Fruit fly (Drosophila melanogaster) whole organism, embryonic: Measurements from ENCODE around the gene Lst8.

ENCODE experiments used
- Antp ChIP-seq: fragments of 200-800 bp; sonication (Bioruptor generic); optimal IDR thresholded peaks from 3 replicates; lab custom pipeline; 2016; ENCODE audit warnings: missing biosample characterization, missing genetic modification characterization
- Asciz ChIP-seq: fragments of 200-800 bp; sonication (Bioruptor generic); optimal IDR thresholded peaks from 2 replicates; lab custom pipeline; 2017; ENCODE audit warnings: missing biosample characterization, mild to moderate bottlenecking, missing genetic modification characterization, missing genetic modification reagents
- CG10979 ChIP-seq: fragments of 200-800 bp; sonication (Bioruptor generic); optimal IDR thresholded peaks from 2 replicates; lab custom pipeline; 2018; ENCODE audit warnings: missing biosample characterization, mild to moderate bottlenecking, missing genetic modification characterization, moderate library complexity
- CG12769 ChIP-seq: fragments of 200-800 bp; sonication (Bioruptor generic); optimal IDR thresholded peaks from 2 replicates; lab custom pipeline; 2019; ENCODE audit warnings: missing biosample characterization, mild to moderate bottlenecking, missing genetic modification characterization, moderate library complexity
- CG13775 ChIP-seq: fragments of 200-800 bp; sonication (Bioruptor generic); optimal IDR thresholded peaks from 3 replicates; lab custom pipeline; 2017; ENCODE audit warnings: missing biosample characterization, mild to moderate bottlenecking, missing genetic modification characterization
- CG13894 ChIP-seq: fragments of 200-800 bp; sonication (Bioruptor generic); optimal IDR thresholded peaks from 3 replicates; lab custom pipeline; 2018; ENCODE audit warnings: missing biosample characterization, mild to moderate bottlenecking, missing genetic modification characterization, moderate library complexity
- CG17385 ChIP-seq: fragments of 200-800 bp; sonication (Bioruptor generic); optimal IDR thresholded peaks from 3 replicates; lab custom pipeline; 2018; ENCODE audit warnings: missing biosample characterization, mild to moderate bottlenecking, missing genetic modification characterization
- CG17802 ChIP-seq: fragments of 200-800 bp; sonication (Bioruptor generic); optimal IDR thresholded peaks from 2 replicates; lab custom pipeline; 2018; ENCODE audit warnings: missing biosample characterization, mild to moderate bottlenecking, missing genetic modification characterization, moderate library complexity
- CG18262 ChIP-seq: fragments of 200-800 bp; optimal IDR thresholded peaks from 3 replicates; lab custom pipeline; 2019; ENCODE audit warnings: missing biosample characterization, mild to moderate bottlenecking, missing genetic modification characterization, moderate library complexity
- CG18599 ChIP-seq: fragments of 200-800 bp; sonication (Bioruptor generic); optimal IDR thresholded peaks from 3 replicates; lab custom pipeline; 2017; ENCODE audit warnings: missing biosample characterization, missing genetic modification characterization, mild to moderate bottlenecking, moderate library complexity, missing genetic modification reagents
- CG2116 ChIP-seq: fragments of 200-800 bp; sonication (Bioruptor generic); optimal IDR thresholded peaks from 3 replicates; lab custom pipeline; 2018; ENCODE audit warnings: missing biosample characterization, mild to moderate bottlenecking, missing genetic modification characterization
- CG2678 ChIP-seq: fragments of 200-800 bp; sonication (Bioruptor generic); optimal IDR thresholded peaks from 3 replicates; lab custom pipeline; 2019; ENCODE audit warnings: missing biosample characterization, mild to moderate bottlenecking, missing genetic modification characterization, moderate library complexity
- CG30020 ChIP-seq: fragments of 200-800 bp; optimal IDR thresholded peaks from 2 replicates; lab custom pipeline; 2019; ENCODE audit warnings: missing biosample characterization, mild to moderate bottlenecking, missing genetic modification characterization, moderate library complexity
- CG31388 ChIP-seq: fragments of 200-800 bp; sonication (Bioruptor generic); optimal IDR thresholded peaks from 2 replicates; lab custom pipeline; 2016; ENCODE audit warnings: missing biosample characterization, missing genetic modification characterization
- CG33557 ChIP-seq: fragments of 200-800 bp; sonication (Bioruptor generic); optimal IDR thresholded peaks from 2 replicates; lab custom pipeline; 2019; ENCODE audit warnings: missing biosample characterization, mild to moderate bottlenecking, missing genetic modification characterization, moderate library complexity
- CG6683 ChIP-seq: fragments of 200-800 bp; sonication (Bioruptor generic); optimal IDR thresholded peaks from 2 replicates; lab custom pipeline; 2017; ENCODE audit warnings: missing biosample characterization, mild to moderate bottlenecking, missing genetic modification characterization, missing genetic modification reagents
- CG7271 ChIP-seq: fragments of 200-800 bp; sonication (Bioruptor generic); optimal IDR thresholded peaks from 2 replicates; lab custom pipeline; 2018; ENCODE audit warnings: missing biosample characterization, mild to moderate bottlenecking, missing genetic modification characterization, moderate library complexity
- CG8089 ChIP-seq: fragments of 200-800 bp; sonication (Bioruptor generic); optimal IDR thresholded peaks from 3 replicates; lab custom pipeline; 2016; ENCODE audit warnings: missing biosample characterization, missing genetic modification characterization
- CG8765 ChIP-seq: fragments of 200-800 bp; sonication (Bioruptor generic); IDR thresholded peaks from 2 replicates; pipeline ENCODE4 v1.3.6; 2022; ENCODE audit warnings: missing biosample characterization, missing genetic modification characterization
- Dbx ChIP-seq: fragments of 200-800 bp; sonication (Bioruptor generic); IDR thresholded peaks from 3 replicates; pipeline ENCODE4 v1.3.6; 2022; ENCODE audit warnings: missing biosample characterization, missing genetic modification characterization
- Dip3 ChIP-seq: fragments of 200-800 bp; sonication (Bioruptor generic); optimal IDR thresholded peaks from 3 replicates; lab custom pipeline; 2016; ENCODE audit warnings: missing biosample characterization, missing genetic modification characterization
- HmgZ ChIP-seq: fragments of 200-800 bp; sonication (Bioruptor generic); optimal IDR thresholded peaks from 2 replicates; lab custom pipeline; 2018; ENCODE audit warnings: missing biosample characterization, mild to moderate bottlenecking, missing genetic modification characterization
- Hr78 ChIP-seq, 2 experiments: fragments of 200-800 bp in 1 of 2; fragments of >200 bp in 1 of 2; sonication (Bioruptor generic) in 1 of 2; optimal IDR thresholded peaks; 2 replicates each; lab custom pipeline; 2017 to 2019; ENCODE audit warnings: missing biosample characterization in 2 of 2, missing genetic modification characterization in 2 of 2, mild to moderate bottlenecking in 1 of 2, moderate library complexity in 1 of 2
- Lhr ChIP-seq: fragments of 200-800 bp; sonication (Bioruptor generic); optimal IDR thresholded peaks from 3 replicates; lab custom pipeline; 2017; ENCODE audit warnings: mild to moderate bottlenecking, missing biosample characterization, missing genetic modification reagents, missing genetic modification characterization
- MBD-R2 ChIP-seq: fragments of 200-800 bp; sonication (Bioruptor generic); IDR thresholded peaks from 2 replicates; pipeline ENCODE4 v1.3.6; 2022; ENCODE audit warnings: missing biosample characterization, missing genetic modification characterization
- Med ChIP-seq: fragments of 200-800 bp; sonication (Bioruptor generic); peaks from one replicate; lab custom pipeline; 2016; ENCODE audit warnings: missing biosample characterization, missing genetic modification characterization, mild to moderate bottlenecking, inconsistent platforms, moderate library complexity
- NC2β ChIP-seq: fragments of 200-800 bp; sonication (Bioruptor generic); optimal IDR thresholded peaks from 2 replicates; lab custom pipeline; 2016; ENCODE audit warnings: missing biosample characterization, missing genetic modification characterization
- Nf-YC ChIP-seq: fragments of 200-800 bp; optimal IDR thresholded peaks from 3 replicates; lab custom pipeline; 2019; ENCODE audit warnings: missing biosample characterization, mild to moderate bottlenecking, missing genetic modification characterization, moderate library complexity
- Ptx1 ChIP-seq: fragments of 200-800 bp; sonication (Bioruptor generic); IDR thresholded peaks from 2 replicates; pipeline ENCODE4 v1.3.6; 2022; ENCODE audit warnings: missing biosample characterization, missing genetic modification characterization
- Spps ChIP-seq: fragments of 200-800 bp; sonication (Bioruptor generic); optimal IDR thresholded peaks from 2 replicates; lab custom pipeline; 2018; ENCODE audit warnings: missing biosample characterization, mild to moderate bottlenecking, missing genetic modification characterization
- Xrp1 ChIP-seq: fragments of 200-800 bp; sonication (Bioruptor generic); IDR thresholded peaks from 2 replicates; pipeline ENCODE4 v1.3.6; 2022; ENCODE audit warnings: missing biosample characterization, missing genetic modification characterization
- bcd ChIP-seq: fragments of 200-800 bp; sonication (Bioruptor generic); optimal IDR thresholded peaks from 2 replicates; lab custom pipeline; 2017; ENCODE audit warnings: missing biosample characterization, mild to moderate bottlenecking, missing genetic modification characterization
- btn ChIP-seq: fragments of 200-800 bp; sonication (Bioruptor generic); optimal IDR thresholded peaks from 2 replicates; lab custom pipeline; 2016; ENCODE audit warnings: missing biosample characterization, missing genetic modification characterization
- cas ChIP-seq: fragments of 200-800 bp; sonication (Bioruptor generic); IDR thresholded peaks from 2 replicates; pipeline ENCODE4 v1.3.6; 2022; ENCODE audit warnings: missing biosample characterization, missing genetic modification characterization
- chm ChIP-seq: fragments of 200-800 bp; sonication (Bioruptor generic); IDR thresholded peaks from 2 replicates; pipeline ENCODE4 v1.3.6; 2022; ENCODE audit warnings: missing biosample characterization, missing genetic modification characterization
- da ChIP-seq: fragments of 200-800 bp; sonication (Bioruptor generic); optimal IDR thresholded peaks from 2 replicates; lab custom pipeline; 2016; ENCODE audit warnings: missing biosample characterization, missing genetic modification characterization
- ftz-f1 ChIP-seq: fragments of 200-800 bp; sonication (Bioruptor generic); optimal IDR thresholded peaks from 2 replicates; lab custom pipeline; 2016; ENCODE audit warnings: missing biosample characterization, missing genetic modification characterization
- gce ChIP-seq: fragments of 200-800 bp; sonication (Bioruptor generic); IDR thresholded peaks from 3 replicates; pipeline ENCODE4 v1.3.6; 2022; ENCODE audit warnings: missing biosample characterization, missing genetic modification characterization
- lbe ChIP-seq: fragments of 200-800 bp; sonication (Bioruptor generic); optimal IDR thresholded peaks from 2 replicates; lab custom pipeline; 2016; ENCODE audit warnings: missing biosample characterization, mild to moderate bottlenecking, missing genetic modification characterization
- lilli ChIP-seq: fragments of 200-800 bp; sonication (Bioruptor generic); optimal IDR thresholded peaks from 3 replicates; lab custom pipeline; 2016; ENCODE audit warnings: missing biosample characterization, missing genetic modification characterization
- mld ChIP-seq: fragments of 200-800 bp; sonication (Bioruptor generic); IDR thresholded peaks from 3 replicates; pipeline ENCODE4 v1.3.6; 2022; ENCODE audit warnings: missing biosample characterization, missing genetic modification characterization; ENCODE audit not compliant: partially characterized antibody
- org-1 ChIP-seq: fragments of 200-800 bp; sonication (Bioruptor generic); optimal IDR thresholded peaks from 2 replicates; lab custom pipeline; 2017; ENCODE audit warnings: missing biosample characterization, missing genetic modification characterization
- pan ChIP-seq, 4 experiments: fragments of >200 bp in 3 of 4; fragments of 200-800 bp in 1 of 4; sonication (Bioruptor generic) in 1 of 4; optimal IDR thresholded peaks in 3 of 4; IDR thresholded peaks in 1 of 4; 2 replicates each; pipeline versions ENCODE4 v1.3.6 to Lab custom; 2017 to 2022; ENCODE audit warnings: missing biosample characterization in 2 of 4, missing genetic modification characterization in 2 of 4, mixed read lengths in 1 of 4
- pum ChIP-seq: fragments of 200-800 bp; sonication (Bioruptor generic); optimal IDR thresholded peaks from 2 replicates; lab custom pipeline; 2016; ENCODE audit warnings: missing biosample characterization, missing genetic modification characterization
- sd ChIP-seq: fragments of 200-800 bp; sonication (Bioruptor generic); optimal IDR thresholded peaks from 3 replicates; lab custom pipeline; 2018; ENCODE audit warnings: missing biosample characterization, mild to moderate bottlenecking, missing genetic modification characterization, moderate library complexity
- shn ChIP-seq: fragments of 200-800 bp; sonication (Bioruptor generic); optimal IDR thresholded peaks from 3 replicates; lab custom pipeline; 2016; ENCODE audit warnings: missing biosample characterization, missing genetic modification characterization
- sug ChIP-seq: fragments of 200-800 bp; optimal IDR thresholded peaks from 2 replicates; lab custom pipeline; 2019; ENCODE audit warnings: missing biosample characterization, mild to moderate bottlenecking, missing genetic modification characterization, moderate library complexity
- tin ChIP-seq: fragments of 200-800 bp; sonication (Bioruptor generic); optimal IDR thresholded peaks from 3 replicates; lab custom pipeline; 2016; ENCODE audit warnings: missing biosample characterization, missing genetic modification characterization

Gene Lst8

DNA sequence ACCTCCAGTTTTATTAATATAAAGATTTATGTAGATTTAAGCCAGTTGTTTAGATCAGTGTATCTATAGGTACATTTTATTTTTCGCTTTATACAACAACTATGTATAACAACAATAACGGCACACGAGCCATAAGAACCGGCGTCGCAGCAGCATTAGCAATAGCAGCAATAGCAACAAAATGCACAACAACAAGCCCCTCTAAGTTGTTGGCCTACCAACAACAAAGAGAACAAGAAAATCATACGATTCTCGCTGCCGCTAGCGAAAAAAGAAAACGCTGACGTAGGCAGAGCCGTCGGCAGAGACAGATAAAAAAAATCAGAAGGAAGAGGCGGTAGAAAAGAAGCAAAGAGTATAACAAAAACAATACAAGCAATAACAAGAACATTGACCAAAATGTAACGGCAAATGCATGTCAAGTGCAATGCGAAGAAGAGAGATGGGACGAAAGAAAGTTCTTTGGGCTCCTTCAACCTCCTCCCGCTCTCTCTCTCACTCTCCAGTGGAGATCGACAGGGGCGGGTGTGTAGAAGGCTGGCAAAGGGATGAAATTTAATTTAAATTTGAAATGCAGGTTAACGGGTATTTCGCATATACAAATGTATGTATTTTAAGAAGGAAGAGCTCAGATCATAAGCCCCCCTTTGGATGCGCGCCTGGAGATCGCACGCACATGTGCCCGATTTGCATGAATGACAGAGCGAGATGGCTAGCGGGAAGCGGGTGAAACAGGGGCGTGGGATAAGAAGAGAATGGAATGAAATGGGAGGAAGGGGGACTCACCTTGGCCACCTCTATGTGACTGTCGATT, 26.9 kb downstream of the Lst8 start (continued):
- TF ChIP-seq CG18262 (tag; lab: Kevin White, UChicago) (peak; percentile 99), CG13775 (GFP tag; lab: Kevin White, UChicago) (peak; percentile 98), lilli (peak; percentile 99), Xrp1 (GFP tag; lab: Robert Waterston, UW) (peak; percentile 100), gce (GFP tag; lab: Robert Waterston, UW) (peak; percentile 97), CG7271 (tag; lab: Kevin White, UChicago) (peak; percentile 86), HmgZ (tag; lab: Kevin White, UChicago) (peak; percentile 97), bcd (peak; percentile 98), Med (peak; percentile 100), CG10979 (tag; lab: Kevin White, UChicago) (peak; percentile 98), CG18599 (peak; percentile 98), Spps (tag; lab: Kevin White, UChicago) (peak; percentile 96), lbe (GFP tag; lab: Kevin White, UChicago) (peak; percentile 98), Lhr (GFP tag; lab: Kevin White, UChicago) (peak; percentile 97), CG17802 (tag; lab: Kevin White, UChicago) (peak; percentile 92), cas (GFP tag; lab: Robert Waterston, UW) (peak; percentile 95), pum (GFP tag; lab: Kevin White, UChicago) (peak; percentile 99), Dbx (GFP tag; lab: Robert Waterston, UW) (peak; percentile 98), da (peak; percentile 97), NC2β (GFP tag; lab: Kevin White, UChicago) (peak; percentile 98), Nf-YC (tag; lab: Kevin White, UChicago) (peak; percentile 60), CG8765 (GFP tag; lab: Robert Waterston, UW) (peak; percentile 99), btn (GFP tag; lab: Kevin White, UChicago) (peak; percentile 97), pan (optimal IDR thresholded peaks at IDR 0.05; lab: Kevin White, UChicago) (no peak), pan (GFP tag; optimal IDR thresholded peaks at IDR 0.05 in 1 of 2, IDR thresholded peaks at IDR 0.05 in 1 of 2) (peak in 1 of 2 experiments; percentile 98), CG13894 (tag; lab: Kevin White, UChicago) (peak; percentile 89), CG2678 (peak; percentile 98), CG30020 (tag; lab: Kevin White, UChicago) (peak; percentile 83), CG17385 (GFP tag; lab: Kevin White, UChicago) (peak; percentile 93), shn (peak; percentile 98), CG2116 (peak; percentile 80), CG6683 (GFP tag; lab: Kevin White, UChicago) (peak; percentile 91), org-1 (GFP tag; lab: Kevin White, UChicago) (peak; percentile 97), Dip3 (GFP tag; lab: Kevin White, UChicago) (peak; percentile 98), CG31388 (peak; percentile 94), chm (peak; percentile 99), ftz-f1 (GFP tag; lab: Kevin White, UChicago) (peak; percentile 89), tin (GFP tag; lab: Kevin White, UChicago) (peak; percentile 99), Ptx1 (GFP tag; lab: Robert Waterston, UW) (peak; percentile 98), CG12769 (tag; lab: Kevin White, UChicago) (peak; percentile 99), MBD-R2 (peak; percentile 96), Antp (peak; percentile 98), Hr78 (GFP tag; optimal IDR thresholded peaks at IDR 0.05; lab: Kevin White, UChicago) (peak in 1 of 2 experiments; percentile 91), CG8089 (GFP tag; lab: Kevin White, UChicago) (peak; percentile 98), Asciz (GFP tag; lab: Kevin White, UChicago) (peak; percentile 95), sug (peak; percentile 77), sd (tag; lab: Kevin White, UChicago) (peak; percentile 89), CG33557 (GFP tag; lab: Kevin White, UChicago) (peak; percentile 94), mld (no peak)
